Worm (Caenorhabditis elegans) whole organism, L4/young adult: Measurements from ENCODE around the gene igeg-2.

Source experiments
- W03F9.2 ChIP-seq: fragments of 150-350 bp; optimal IDR thresholded peaks from 2 replicates; lab custom pipeline; 2014; ENCODE audit warnings: missing biosample characterization, missing genetic modification characterization
- dao-5 ChIP-seq: sonication (generic microtip); optimal IDR thresholded peaks from 2 replicates; lab custom pipeline; 2016; ENCODE audit warnings: missing genotype, missing genetic modification characterization, moderate library complexity, missing compliant biosample characterization
- him-1 ChIP-seq: sonication (generic microtip); optimal IDR thresholded peaks from 2 replicates; lab custom pipeline; 2016; ENCODE audit warnings: missing genotype, missing genetic modification reagents, missing genetic modification characterization, missing compliant biosample characterization

DNA sequence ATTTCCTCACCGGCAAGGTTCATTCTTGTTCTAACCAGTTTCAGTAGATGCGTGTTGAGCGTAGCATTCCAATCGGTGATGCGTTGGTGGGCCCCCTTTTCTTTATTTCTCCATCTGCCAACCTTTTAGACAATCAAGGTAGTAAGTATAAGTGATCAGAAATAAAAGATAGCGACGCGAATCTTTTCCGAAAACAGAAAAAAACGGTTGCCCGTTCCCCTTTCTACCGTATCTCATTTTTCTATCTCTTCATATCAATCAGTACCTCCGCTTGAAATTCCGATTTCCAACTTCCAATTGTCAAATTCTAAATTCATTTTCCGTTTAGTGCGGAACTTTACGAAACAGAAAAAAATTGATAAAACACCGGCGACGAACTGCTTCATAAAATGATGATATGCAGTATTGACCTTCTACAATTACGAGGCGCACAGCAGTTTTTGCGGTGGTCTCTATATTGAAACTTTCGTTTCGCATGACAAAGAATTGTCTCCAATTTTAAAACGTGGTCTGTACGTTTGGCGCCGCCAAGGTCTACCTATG is 33.0 kb upstream of the igeg-2 start:
- TF ChIP-seq dao-5 (tag; lab: Kevin White, UChicago) = no peak
- no peak for TF ChIP-seq him-1 (tag; lab: Kevin White, UChicago)
- no peak for TF ChIP-seq W03F9.2 (tag; lab: Kevin White, UChicago)
